Worm (Caenorhabditis elegans) whole organism, L1 larva: ENCODE measurements around the gene rfp-1.

Experiments used
- C04F5.9 ChIP-seq: sonication (generic microtip); optimal IDR thresholded peaks from 2 replicates; lab custom pipeline; 2016; ENCODE audit warnings: missing genetic modification characterization, missing compliant biosample characterization
- aha-1 ChIP-seq: fragments of 150-350 bp; optimal IDR thresholded peaks from 2 replicates; lab custom pipeline; 2014; ENCODE audit warnings: missing biosample characterization, missing genetic modification characterization
- alr-1 ChIP-seq: fragments of 200-800 bp; sonication (Bioruptor generic); optimal IDR thresholded peaks from 2 replicates; lab custom pipeline; 2018; ENCODE audit warnings: borderline replicate concordance, mild to moderate bottlenecking, missing genetic modification characterization, missing compliant biosample characterization
- aly-2 ChIP-seq: fragments of 150-350 bp; optimal IDR thresholded peaks from 2 replicates; lab custom pipeline; 2014; ENCODE audit warnings: missing biosample characterization, missing genetic modification characterization
- ama-1 ChIP-seq: fragments of 150-350 bp; optimal IDR thresholded peaks from 2 replicates; lab custom pipeline; 2014
- blmp-1 ChIP-seq: fragments of 150-350 bp; optimal IDR thresholded peaks from 2 replicates; lab custom pipeline; 2014; ENCODE audit warnings: missing biosample characterization, missing genetic modification characterization
- ceh-8 ChIP-seq: fragments of 200-800 bp; sonication (Bioruptor generic); optimal IDR thresholded peaks from 2 replicates; lab custom pipeline; 2018; ENCODE audit warnings: mild to moderate bottlenecking, missing genetic modification characterization, moderate library complexity, missing compliant biosample characterization
- ceh-82 ChIP-seq, 3 experiments: fragments of 150-350 bp in 1 of 3; sonication (generic microtip) in 2 of 3; optimal IDR thresholded peaks; 2 replicates each; lab custom pipeline; 2014 to 2017; ENCODE audit warnings: missing biosample characterization in 3 of 3, missing genetic modification characterization in 3 of 3
- dsc-1 ChIP-seq: sonication (generic microtip); optimal IDR thresholded peaks from 2 replicates; lab custom pipeline; 2016; ENCODE audit warnings: mild to moderate bottlenecking, missing genetic modification characterization, missing compliant biosample characterization
- efl-1 ChIP-seq, 4 experiments: fragments of 150-350 bp; optimal IDR thresholded peaks in 3 of 4; peaks in 1 of 4; 1 replicate in 1 of 4; 2 replicates in 3 of 4; lab custom pipeline; 2014; ENCODE audit warnings: missing biosample characterization in 2 of 4, missing genetic modification characterization in 2 of 4, missing genetic modification reagents in 2 of 4
- efl-3 ChIP-seq: fragments of 200-800 bp; sonication (Bioruptor generic); optimal IDR thresholded peaks from 2 replicates; lab custom pipeline; 2018; ENCODE audit warnings: mild to moderate bottlenecking, missing genetic modification characterization, missing compliant biosample characterization
- egl-13 ChIP-seq: sonication (generic microtip); optimal IDR thresholded peaks from 2 replicates; lab custom pipeline; 2016; ENCODE audit warnings: missing genotype, missing genetic modification reagents, missing genetic modification characterization, missing compliant biosample characterization
- egl-27 ChIP-seq, 2 experiments: fragments of 150-350 bp in 1 of 2; sonication (generic microtip); optimal IDR thresholded peaks; 3 replicates each; lab custom pipeline; 2017 to 2018; ENCODE audit warnings: missing biosample characterization in 2 of 2, missing genetic modification characterization in 2 of 2, missing genetic modification reagents in 2 of 2
- fkh-4 ChIP-seq: sonication (generic microtip); optimal IDR thresholded peaks from 2 replicates; lab custom pipeline; 2016; ENCODE audit warnings: missing compliant biosample characterization, missing genetic modification characterization, borderline replicate concordance
- fkh-8 ChIP-seq: sonication (generic microtip); optimal IDR thresholded peaks from 2 replicates; lab custom pipeline; 2016; ENCODE audit warnings: mild to moderate bottlenecking, missing genetic modification characterization, missing compliant biosample characterization
- grh-1 ChIP-seq: fragments of 200-800 bp; sonication (Bioruptor generic); IDR thresholded peaks from 2 replicates; pipeline ENCODE4 v1.3.6; 2022; ENCODE audit warnings: missing genetic modification reagents, missing genetic modification characterization, missing compliant biosample characterization
- irx-1 ChIP-seq: sonication (generic microtip); optimal IDR thresholded peaks from 2 replicates; lab custom pipeline; 2016; ENCODE audit warnings: missing genetic modification characterization, missing compliant biosample characterization
- isw-1 ChIP-seq: fragments of 200-800 bp; sonication (Bioruptor generic); IDR thresholded peaks from 2 replicates; pipeline ENCODE4 v1.3.6; 2022; ENCODE audit warnings: missing genetic modification characterization, missing compliant biosample characterization
- lin-14 ChIP-seq: fragments of 200-800 bp; sonication (Bioruptor generic); optimal IDR thresholded peaks from 2 replicates; lab custom pipeline; 2018; ENCODE audit warnings: mild to moderate bottlenecking, missing genetic modification characterization, moderate library complexity, missing compliant biosample characterization
- lin-39 ChIP-seq: fragments of 150-350 bp; optimal IDR thresholded peaks from 2 replicates; lab custom pipeline; 2014; ENCODE audit warnings: missing biosample characterization, missing genetic modification reagents, missing genetic modification characterization
- lsy-2 ChIP-seq, 2 experiments: fragments of 150-350 bp; optimal IDR thresholded peaks; 2 replicates each; lab custom pipeline; 2014; ENCODE audit warnings: missing biosample characterization in 2 of 2, missing genetic modification characterization in 2 of 2
- mef-2 ChIP-seq: fragments of 150-350 bp; optimal IDR thresholded peaks from 2 replicates; lab custom pipeline; 2014; ENCODE audit warnings: missing biosample characterization, missing genetic modification characterization
- nhr-11 ChIP-seq: fragments of 150-350 bp; optimal IDR thresholded peaks from 2 replicates; lab custom pipeline; 2014; ENCODE audit warnings: missing biosample characterization, missing genetic modification characterization
- nhr-237 ChIP-seq: fragments of 150-350 bp; optimal IDR thresholded peaks from 2 replicates; lab custom pipeline; 2014; ENCODE audit warnings: missing biosample characterization, missing genetic modification characterization
- nhr-85 ChIP-seq: sonication (generic microtip); peaks from one replicate; lab custom pipeline; 2016; ENCODE audit warnings: missing genetic modification characterization, inconsistent platforms, missing compliant biosample characterization
- nhr-90 ChIP-seq: sonication (generic microtip); optimal IDR thresholded peaks from 2 replicates; lab custom pipeline; 2016; ENCODE audit warnings: mild to moderate bottlenecking, missing genetic modification characterization, missing compliant biosample characterization; ENCODE audit not compliant: poor library complexity
- pag-3 ChIP-seq: sonication (generic microtip); optimal IDR thresholded peaks from 2 replicates; lab custom pipeline; 2017; ENCODE audit warnings: missing genetic modification characterization, mild to moderate bottlenecking, missing compliant biosample characterization, antibody characterized with exemption, borderline replicate concordance; ENCODE audit not compliant: insufficient read depth
- pqm-1 ChIP-seq: sonication (generic microtip); optimal IDR thresholded peaks from 3 replicates; lab custom pipeline; 2017; ENCODE audit warnings: missing biosample characterization, missing genetic modification characterization
- skn-1 ChIP-seq: fragments of 150-350 bp; optimal IDR thresholded peaks from 2 replicates; lab custom pipeline; 2014; ENCODE audit warnings: missing biosample characterization, missing genetic modification characterization
- snu-23 ChIP-seq: sonication (generic microtip); optimal IDR thresholded peaks from 2 replicates; lab custom pipeline; 2016; ENCODE audit warnings: missing genetic modification characterization, missing compliant biosample characterization
- sptf-1 ChIP-seq: fragments of 150-350 bp; optimal IDR thresholded peaks from 2 replicates; lab custom pipeline; 2014; ENCODE audit warnings: missing biosample characterization, missing genetic modification characterization
- sup-37 ChIP-seq: fragments of 200-800 bp; sonication (Bioruptor generic); optimal IDR thresholded peaks from 2 replicates; lab custom pipeline; 2018; ENCODE audit warnings: mild to moderate bottlenecking, missing genetic modification characterization, missing compliant biosample characterization
- swsn-7 ChIP-seq: sonication (generic microtip); optimal IDR thresholded peaks from 2 replicates; lab custom pipeline; 2016; ENCODE audit warnings: missing genetic modification characterization, missing compliant biosample characterization
- unc-62 ChIP-seq: fragments of 150-350 bp; optimal IDR thresholded peaks from 2 replicates; lab custom pipeline; 2014; ENCODE audit warnings: missing biosample characterization, missing genetic modification reagents, missing genetic modification characterization
- unc-86 ChIP-seq: sonication (generic microtip); optimal IDR thresholded peaks from 2 replicates; lab custom pipeline; 2016; ENCODE audit warnings: missing genetic modification characterization, missing compliant biosample characterization
- unc-98 ChIP-seq: fragments of 200-800 bp; sonication (Bioruptor generic); IDR thresholded peaks from 2 replicates; pipeline ENCODE4 v1.3.6; 2022; ENCODE audit warnings: missing genetic modification characterization, missing compliant biosample characterization
- zag-1 ChIP-seq: fragments of 150-350 bp; optimal IDR thresholded peaks from 2 replicates; lab custom pipeline; 2014; ENCODE audit warnings: missing biosample characterization, missing genetic modification characterization
- zip-4 ChIP-seq: fragments of 200-800 bp; sonication (Bioruptor generic); optimal IDR thresholded peaks from 2 replicates; lab custom pipeline; 2018; ENCODE audit warnings: mild to moderate bottlenecking, missing genetic modification characterization, moderate library complexity, missing compliant biosample characterization
- ztf-4 ChIP-seq: fragments of 150-350 bp; optimal IDR thresholded peaks from 2 replicates; lab custom pipeline; 2014; ENCODE audit warnings: missing biosample characterization, missing genetic modification characterization

rfp-1 gene

ce11 chrIII:8370846-8371257 lies 12.4 kb downstream of the rfp-1 start (continued):
- TF ChIP-seq lin-39 (tag; lab: Kevin White, UChicago) (no peak), isw-1 (GFP tag; lab: Robert Waterston, UW) (no peak), aly-2 (tag; lab: Kevin White, UChicago) (no peak), skn-1 (no peak), aha-1 (tag; lab: Kevin White, UChicago) (no peak), grh-1 (GFP tag; lab: Robert Waterston, UW) (peak; percentile 72), fkh-8 (no peak), lsy-2 (tag; optimal IDR thresholded peaks at IDR 0.05; lab: Kevin White, UChicago) (peak; percentile 7 to 27), zag-1 (tag; lab: Kevin White, UChicago) (no peak), lin-14 (GFP tag; lab: Kevin White, UChicago) (peak; percentile 78), unc-62 (no peak), sup-37 (no peak), snu-23 (GFP tag; lab: Kevin White, UChicago) (peak; percentile 60), pqm-1 (tag; lab: Kevin White, UChicago) (no peak), ceh-8 (no peak), alr-1 (tag; lab: Kevin White, UChicago) (no peak), zip-4 (GFP tag; lab: Kevin White, UChicago) (no peak), efl-3 (no peak), nhr-85 (tag; lab: Kevin White, UChicago) (peak; percentile 91)

DNA sequence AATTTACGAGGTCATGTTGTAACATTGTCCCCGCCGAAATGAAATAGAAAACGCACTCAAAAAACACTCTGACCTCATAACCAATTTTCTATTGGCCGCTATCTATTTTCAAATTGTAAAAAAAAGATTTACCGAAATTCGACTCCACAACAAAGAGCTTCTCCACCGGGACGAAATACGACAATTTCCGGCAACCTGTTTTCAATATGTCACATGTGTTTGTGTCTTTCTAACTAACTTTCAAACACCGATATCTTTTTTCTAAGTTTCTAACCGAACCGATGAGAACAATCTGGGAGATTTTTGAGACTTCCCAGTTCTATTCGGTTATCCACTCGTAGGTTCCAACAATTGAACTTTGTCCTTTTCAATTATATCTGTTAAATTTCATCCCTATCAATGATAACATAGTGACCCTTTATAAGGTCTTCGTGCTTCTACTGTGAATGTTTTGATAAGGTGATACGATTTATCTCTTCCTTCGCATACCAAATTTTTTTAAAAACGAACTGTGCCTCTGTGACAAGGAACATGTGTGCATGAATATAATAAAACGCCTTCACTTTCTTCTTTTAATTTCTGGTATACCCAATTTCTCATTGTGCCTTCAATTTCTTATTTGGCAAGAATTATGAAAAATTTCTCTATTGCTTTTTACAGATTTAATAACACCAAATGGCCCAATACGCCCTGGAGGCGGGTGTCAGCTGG lies 13.3 kb downstream of the rfp-1 start, which contains the start of gene lmbr-1:
TSS of gene lmbr-1 (plus strand) at position 661 of the 711 bp plus-strand sequence.
- TF ChIP-seq aly-2 (tag; lab: Kevin White, UChicago), result no peak
- no peak for TF ChIP-seq unc-98 (GFP tag; lab: Robert Waterston, UW)
- TF ChIP-seq aha-1 (tag; lab: Kevin White, UChicago), result no peak
- peak; percentile 13 for TF ChIP-seq nhr-85 (tag; lab: Kevin White, UChicago)
- no peak for TF ChIP-seq alr-1 (tag; lab: Kevin White, UChicago)
- peak; percentile 25 for TF ChIP-seq blmp-1 (tag; lab: Kevin White, UChicago)
- TF ChIP-seq fkh-4 (tag; lab: Kevin White, UChicago), result peak; percentile 58
- TF ChIP-seq ama-1, result no peak
- no peak for TF ChIP-seq pag-3 (tag; lab: Kevin White, UChicago)
- no peak for TF ChIP-seq irx-1 (tag; lab: Kevin White, UChicago)
- no peak for TF ChIP-seq nhr-90 (tag; lab: Kevin White, UChicago)
- TF ChIP-seq efl-1 (optimal IDR thresholded peaks at IDR 0.05; lab: Kevin White, UChicago), result no peak
- TF ChIP-seq efl-1 (GFP tag; optimal IDR thresholded peaks at IDR 0.05 in 1 of 2; lab: Kevin White, UChicago), result peak in 1 of 2 experiments; percentile 46
- no peak for TF ChIP-seq egl-13
- TF ChIP-seq dsc-1, result peak; percentile 93
- TF ChIP-seq egl-27 (tag; optimal IDR thresholded peaks at IDR 0.05; lab: Kevin White, UChicago), result no peak
- TF ChIP-seq ceh-82 (tag; optimal IDR thresholded peaks at IDR 0.05; lab: Kevin White, UChicago), result no peak
- TF ChIP-seq snu-23 (GFP tag; lab: Kevin White, UChicago), result no peak
- TF ChIP-seq sptf-1 (tag; lab: Kevin White, UChicago), result no peak

- TF ChIP-seq egl-27 (tag; optimal IDR thresholded peaks at IDR 0.05; lab: Kevin White, UChicago) (no peak), efl-1 (optimal IDR thresholded peaks at IDR 0.05; lab: Kevin White, UChicago) (no peak), efl-1 (GFP tag; optimal IDR thresholded peaks at IDR 0.05 in 1 of 2; lab: Kevin White, UChicago) (peak in 1 of 2 experiments; percentile 26), nhr-11 (no peak)
These were observed 16.6 kb downstream of the rfp-1 start, which contains the start of gene met-2 for ce11 chrIII:8375000-8375399. Gene met-2, plus strand, starts transcription at chrIII:8375300.

- no peak for TF ChIP-seq nhr-237
- no peak for TF ChIP-seq ceh-82 (tag; optimal IDR thresholded peaks at IDR 0.05; lab: Kevin White, UChicago)
- TF ChIP-seq mef-2 (tag; lab: Kevin White, UChicago), result no peak
- TF ChIP-seq ztf-4, result no peak
- TF ChIP-seq C04F5.9, result no peak
- no peak for TF ChIP-seq swsn-7
- no peak for TF ChIP-seq pqm-1 (tag; lab: Kevin White, UChicago)
- TF ChIP-seq unc-86 (tag; lab: Kevin White, UChicago), result no peak
- TF ChIP-seq dsc-1, result no peak
- no peak for TF ChIP-seq aha-1 (tag; lab: Kevin White, UChicago)
These were observed 22.2 kb downstream of the rfp-1 start, which contains the start of gene R05D3.12 for ce11 chrIII:8380645-8381044. Gene R05D3.12, plus strand, starts transcription at chrIII:8380945.
